Worm (Caenorhabditis elegans) whole organism, L1 larva: Measurements from ENCODE around the gene Y57G11C.41.

Experiments used
- blmp-1 ChIP-seq: fragments of 150-350 bp; optimal IDR thresholded peaks from 2 replicates; lab custom pipeline; 2014; ENCODE audit warnings: missing biosample characterization, missing genetic modification characterization
- efl-1 ChIP-seq, 4 experiments: fragments of 150-350 bp; optimal IDR thresholded peaks in 3 of 4; peaks in 1 of 4; 1 replicate in 1 of 4; 2 replicates in 3 of 4; lab custom pipeline; 2014; ENCODE audit warnings: missing biosample characterization in 2 of 4, missing genetic modification characterization in 2 of 4, missing genetic modification reagents in 2 of 4
- elt-3 ChIP-seq, 6 experiments: fragments of 150-350 bp in 1 of 6; sonication (generic microtip); optimal IDR thresholded peaks; 2 replicates each; lab custom pipeline; 2017 to 2018; ENCODE audit warnings: missing biosample characterization in 6 of 6, missing genetic modification characterization in 6 of 6, inconsistent platforms in 1 of 6
- lin-13 ChIP-seq: fragments of 150-350 bp; optimal IDR thresholded peaks from 2 replicates; lab custom pipeline; 2014; ENCODE audit warnings: missing biosample characterization, missing genetic modification reagents, missing genetic modification characterization
- nhr-237 ChIP-seq: fragments of 150-350 bp; optimal IDR thresholded peaks from 2 replicates; lab custom pipeline; 2014; ENCODE audit warnings: missing biosample characterization, missing genetic modification characterization
- pqm-1 ChIP-seq: sonication (generic microtip); optimal IDR thresholded peaks from 3 replicates; lab custom pipeline; 2017; ENCODE audit warnings: missing biosample characterization, missing genetic modification characterization
- swsn-7 ChIP-seq: sonication (generic microtip); optimal IDR thresholded peaks from 2 replicates; lab custom pipeline; 2016; ENCODE audit warnings: missing genetic modification characterization, missing compliant biosample characterization

ce11 chrIV:14704952-14705351 lies 1.2 kb downstream of the Y57G11C.41 start:
- TF ChIP-seq swsn-7 (tag; lab: Kevin White, UChicago) (no peak), elt-3 (tag; optimal IDR thresholded peaks at IDR 0.05; lab: Kevin White, UChicago) (no peak), pqm-1 (tag; lab: Kevin White, UChicago) (no peak), lin-13 (no peak), efl-1 (optimal IDR thresholded peaks at IDR 0.05; lab: Kevin White, UChicago) (no peak), efl-1 (GFP tag; optimal IDR thresholded peaks at IDR 0.05 in 1 of 2; lab: Kevin White, UChicago) (no peak), blmp-1 (no peak), nhr-237 (tag; lab: Kevin White, UChicago) (no peak)
